Worm (Caenorhabditis elegans) whole organism, L2 larva: Measurements from ENCODE around the gene dgk-3.

Source experiments
- blmp-1 ChIP-seq: sonication (generic microtip); optimal IDR thresholded peaks from 2 replicates; lab custom pipeline; 2017; ENCODE audit warnings: missing genetic modification characterization, mild to moderate bottlenecking, missing compliant biosample characterization, antibody characterized with exemption, moderate library complexity; ENCODE audit not compliant: insufficient read depth
- elt-3 ChIP-seq: sonication (generic microtip); optimal IDR thresholded peaks from 2 replicates; lab custom pipeline; 2017; ENCODE audit warnings: missing biosample characterization, missing genetic modification characterization
- skn-1 ChIP-seq: sonication (generic microtip); optimal IDR thresholded peaks from 2 replicates; lab custom pipeline; 2017; ENCODE audit warnings: missing biosample characterization, missing genetic modification characterization

DNA sequence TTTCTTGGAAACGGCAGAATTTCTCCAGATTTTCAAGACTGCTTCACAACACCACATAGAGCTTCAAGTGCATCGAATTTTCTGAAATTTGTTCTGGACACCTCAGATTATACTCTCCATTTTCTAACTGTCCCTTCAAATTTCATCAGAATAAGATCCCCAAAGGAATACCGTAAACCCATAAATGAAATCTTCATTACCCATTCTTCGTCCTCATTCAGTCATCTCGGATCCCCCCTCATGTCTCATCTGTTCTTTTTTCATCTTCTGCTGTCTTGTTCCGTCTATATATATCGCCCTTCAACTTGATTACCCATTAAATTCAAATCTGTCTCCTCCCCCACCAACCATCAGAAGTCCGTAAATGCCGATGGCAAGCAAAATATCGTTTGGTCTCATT is 48.8 kb upstream of the dgk-3 start:
- TF ChIP-seq skn-1 (tag; lab: Kevin White, UChicago) = no peak
- TF ChIP-seq blmp-1 (tag; lab: Kevin White, UChicago) = no peak
- TF ChIP-seq elt-3 (tag; lab: Kevin White, UChicago) = no peak
